Worm (Caenorhabditis elegans) whole organism, young adult: Measurements from ENCODE around the gene T08G5.2.

Experiments used
- B0336.3 ChIP-seq: fragments of 200-800 bp; sonication (Bioruptor generic); IDR thresholded peaks from 2 replicates; pipeline ENCODE4 v1.3.6; 2022; ENCODE audit warnings: missing genetic modification characterization, missing compliant biosample characterization
- F49E8.2 ChIP-seq: sonication (generic microtip); optimal IDR thresholded peaks from 3 replicates; lab custom pipeline; 2017; ENCODE audit warnings: missing genetic modification characterization, mild to moderate bottlenecking, missing compliant biosample characterization, antibody characterized with exemption, moderate library complexity; ENCODE audit not compliant: insufficient read depth
- F57A8.1 ChIP-seq: fragments of 200-800 bp; sonication (Bioruptor generic); optimal IDR thresholded peaks from 2 replicates; lab custom pipeline; 2018; ENCODE audit warnings: mild to moderate bottlenecking, missing genetic modification characterization, moderate library complexity, missing compliant biosample characterization
- T07F8.4 ChIP-seq: sonication (generic microtip); optimal IDR thresholded peaks from 2 replicates; lab custom pipeline; 2016; ENCODE audit warnings: mild to moderate bottlenecking, missing genetic modification characterization, moderate library complexity, missing compliant biosample characterization
- Y56A3A.18 ChIP-seq: fragments of 200-800 bp; sonication (Bioruptor generic); IDR thresholded peaks from 2 replicates; pipeline ENCODE4 v1.3.6; 2022; ENCODE audit warnings: missing genetic modification reagents, missing genetic modification characterization, missing compliant biosample characterization
- ama-1 ChIP-seq, 3 experiments: fragments of 150-350 bp in 1 of 3; sonication (generic microtip) in 2 of 3; optimal IDR thresholded peaks; 2 replicates each; lab custom pipeline; 2014 to 2018; ENCODE audit warnings: missing biosample characterization in 2 of 3, missing genetic modification characterization in 2 of 3, missing genetic modification reagents in 2 of 3
- aptf-2 ChIP-seq: fragments of 200-800 bp; sonication (Bioruptor generic); conservative IDR thresholded peaks from 2 replicates; pipeline ENCODE4 v1.3.6; 2022; ENCODE audit warnings: missing genetic modification reagents, missing genetic modification characterization, missing compliant biosample characterization
- atf-7 ChIP-seq: sonication (generic microtip); optimal IDR thresholded peaks from 2 replicates; lab custom pipeline; 2017; ENCODE audit warnings: mild to moderate bottlenecking, missing genetic modification characterization, missing compliant biosample characterization
- attf-6 ChIP-seq: fragments of 200-800 bp; sonication (Bioruptor generic); IDR thresholded peaks from 2 replicates; pipeline ENCODE4 v1.3.6; 2022; ENCODE audit warnings: missing genetic modification reagents, missing genetic modification characterization, missing compliant biosample characterization
- cebp-1 ChIP-seq, 2 experiments: fragments of 200-800 bp in 1 of 2; sonication (Bioruptor generic) in 1 of 2; sonication (generic microtip) in 1 of 2; IDR thresholded peaks in 1 of 2; optimal IDR thresholded peaks in 1 of 2; 2 replicates each; pipeline versions ENCODE4 v1.3.6 to Lab custom; 2017 to 2022; ENCODE audit warnings: missing compliant biosample characterization in 2 of 2, missing genetic modification characterization in 2 of 2, mild to moderate bottlenecking in 1 of 2, missing genetic modification reagents in 1 of 2, moderate library complexity in 1 of 2
- ceh-40 ChIP-seq: fragments of 200-800 bp; sonication (Bioruptor generic); IDR thresholded peaks from 2 replicates; pipeline ENCODE4 v1.3.6; 2022; ENCODE audit warnings: missing genetic modification characterization, missing compliant biosample characterization
- ceh-58 ChIP-seq: fragments of 200-800 bp; sonication (Bioruptor generic); IDR thresholded peaks from 2 replicates; pipeline ENCODE4 v1.3.6; 2022; ENCODE audit warnings: missing genetic modification characterization, missing compliant biosample characterization
- ceh-79 ChIP-seq: sonication (generic microtip); optimal IDR thresholded peaks from 2 replicates; lab custom pipeline; 2017; ENCODE audit warnings: mild to moderate bottlenecking, missing genetic modification characterization, missing compliant biosample characterization
- chd-7 ChIP-seq: sonication (generic microtip); optimal IDR thresholded peaks from 2 replicates; lab custom pipeline; 2016; ENCODE audit warnings: mild to moderate bottlenecking, missing genetic modification characterization, moderate library complexity, missing compliant biosample characterization
- egrh-3 ChIP-seq: fragments of 200-800 bp; sonication (Bioruptor generic); IDR thresholded peaks from 2 replicates; pipeline ENCODE4 v1.3.6; 2022; ENCODE audit warnings: missing genetic modification reagents, missing genetic modification characterization, missing compliant biosample characterization
- fkh-3 ChIP-seq: sonication (generic microtip); optimal IDR thresholded peaks from 2 replicates; lab custom pipeline; 2016; ENCODE audit warnings: mild to moderate bottlenecking, missing genetic modification characterization, missing compliant biosample characterization
- hmg-1.2 ChIP-seq: fragments of 200-800 bp; sonication (Bioruptor generic); IDR thresholded peaks from 2 replicates; pipeline ENCODE4 v1.3.6; 2022; ENCODE audit warnings: missing genetic modification reagents, missing genetic modification characterization, missing compliant biosample characterization
- hrde-1 ChIP-seq: sonication (generic microtip); optimal IDR thresholded peaks from 2 replicates; lab custom pipeline; 2016; ENCODE audit warnings: missing genetic modification characterization, mild to moderate bottlenecking, missing compliant biosample characterization, moderate library complexity, missing genotype, missing genetic modification reagents, borderline replicate concordance
- lir-1 ChIP-seq: fragments of 200-800 bp; sonication (Bioruptor generic); conservative IDR thresholded peaks from 2 replicates; pipeline ENCODE4 v1.3.6; 2022; ENCODE audit warnings: missing genetic modification reagents, missing genetic modification characterization, missing compliant biosample characterization
- madf-10 ChIP-seq: sonication (generic microtip); optimal IDR thresholded peaks from 2 replicates; lab custom pipeline; 2016; ENCODE audit warnings: mild to moderate bottlenecking, missing genetic modification characterization, missing compliant biosample characterization
- madf-6 ChIP-seq: fragments of 200-800 bp; sonication (Bioruptor generic); IDR thresholded peaks from 2 replicates; pipeline ENCODE4 v1.3.6; 2022; ENCODE audit warnings: missing genetic modification reagents, missing genetic modification characterization, missing compliant biosample characterization
- madf-8 ChIP-seq: fragments of 200-800 bp; sonication (Bioruptor generic); conservative IDR thresholded peaks from 2 replicates; pipeline ENCODE4 v1.3.6; 2022; ENCODE audit warnings: missing genetic modification reagents, missing genetic modification characterization, missing compliant biosample characterization
- nfyb-1 ChIP-seq: fragments of 200-800 bp; sonication (Bioruptor generic); IDR thresholded peaks from 2 replicates; pipeline ENCODE4 v1.3.6; 2022; ENCODE audit warnings: missing genetic modification reagents, missing genetic modification characterization, missing compliant biosample characterization
- nhr-80 ChIP-seq: sonication (generic microtip); optimal IDR thresholded peaks from 2 replicates; lab custom pipeline; 2016; ENCODE audit warnings: missing genetic modification characterization, missing compliant biosample characterization
- pbrm-1 ChIP-seq: fragments of 200-800 bp; sonication (Bioruptor generic); IDR thresholded peaks from 2 replicates; pipeline ENCODE4 v1.3.6; 2022; ENCODE audit warnings: missing genetic modification reagents, missing genetic modification characterization, missing compliant biosample characterization
- snpc-1.1 ChIP-seq: sonication (generic microtip); optimal IDR thresholded peaks from 2 replicates; lab custom pipeline; 2017; ENCODE audit warnings: missing genetic modification characterization, mild to moderate bottlenecking, missing compliant biosample characterization, antibody characterized with exemption, moderate library complexity, missing genotype, missing genetic modification reagents; ENCODE audit not compliant: insufficient read depth
- snpc-3.4 ChIP-seq: sonication (generic microtip); optimal IDR thresholded peaks from 2 replicates; lab custom pipeline; 2017; ENCODE audit warnings: missing genetic modification characterization, mild to moderate bottlenecking, missing compliant biosample characterization, antibody characterized with exemption, moderate library complexity, missing genotype, missing genetic modification reagents
- snpc-4 ChIP-seq, 5 experiments: fragments of 150-350 bp in 1 of 5; sonication (generic microtip) in 4 of 5; optimal IDR thresholded peaks; 2 replicates each; lab custom pipeline; 2014 to 2018; ENCODE audit warnings: missing genetic modification characterization in 5 of 5, missing biosample characterization in 3 of 5, antibody characterized with exemption in 2 of 5, mild to moderate bottlenecking in 2 of 5, missing compliant biosample characterization in 2 of 5, missing genotype in 2 of 5, moderate library complexity in 2 of 5, missing genetic modification reagents in 1 of 5
- tbx-9 ChIP-seq: sonication (generic microtip); optimal IDR thresholded peaks from 2 replicates; lab custom pipeline; 2016; ENCODE audit warnings: borderline replicate concordance, missing genetic modification characterization, inconsistent platforms, missing compliant biosample characterization
- ztf-18 ChIP-seq: sonication (generic microtip); optimal IDR thresholded peaks from 2 replicates; lab custom pipeline; 2016; ENCODE audit warnings: missing genotype, mild to moderate bottlenecking, missing genetic modification characterization, missing compliant biosample characterization
- ztf-25 ChIP-seq: fragments of 200-800 bp; sonication (Bioruptor generic); IDR thresholded peaks from 2 replicates; pipeline ENCODE4 v1.3.6; 2022; ENCODE audit warnings: missing genetic modification reagents, missing genetic modification characterization, missing compliant biosample characterization

T08G5.2 gene

DNA sequence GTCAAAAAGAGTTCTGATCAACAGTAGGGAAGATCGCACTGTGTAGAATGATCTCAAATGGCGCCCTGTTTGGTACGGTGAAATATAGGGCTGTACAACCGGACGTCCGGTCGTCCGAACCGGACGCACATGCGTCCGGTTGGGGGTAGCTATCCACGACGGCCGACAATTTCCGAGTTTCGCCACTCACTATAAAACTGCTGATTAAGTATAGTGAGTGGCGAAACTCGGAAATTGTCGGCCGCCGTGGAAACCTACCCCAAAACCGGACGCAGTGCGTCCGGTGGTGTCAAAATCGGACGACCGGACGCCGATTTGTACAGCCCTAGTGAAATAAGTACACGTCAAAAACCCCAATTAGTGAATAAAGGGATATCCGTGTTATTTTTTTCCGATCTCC, 34.1 kb downstream of the T08G5.2 start:
- TF ChIP-seq hmg-1.2 (GFP tag; lab: Robert Waterston, UW) (peak; percentile 34; the same call in 1 of the 2 replicates), snpc-1.1 (tag; lab: Kevin White, UChicago) (peak; percentile 77), snpc-4 (GFP tag; optimal IDR thresholded peaks at IDR 0.05; lab: Kevin White, UChicago) (peak; percentile 32), snpc-4 (tag; optimal IDR thresholded peaks at IDR 0.05; lab: Kevin White, UChicago) (peak in 3 of 4 experiments; percentile 58 to 90 (median 89)), snpc-3.4 (tag; lab: Kevin White, UChicago) (peak; percentile 27)

DNA sequence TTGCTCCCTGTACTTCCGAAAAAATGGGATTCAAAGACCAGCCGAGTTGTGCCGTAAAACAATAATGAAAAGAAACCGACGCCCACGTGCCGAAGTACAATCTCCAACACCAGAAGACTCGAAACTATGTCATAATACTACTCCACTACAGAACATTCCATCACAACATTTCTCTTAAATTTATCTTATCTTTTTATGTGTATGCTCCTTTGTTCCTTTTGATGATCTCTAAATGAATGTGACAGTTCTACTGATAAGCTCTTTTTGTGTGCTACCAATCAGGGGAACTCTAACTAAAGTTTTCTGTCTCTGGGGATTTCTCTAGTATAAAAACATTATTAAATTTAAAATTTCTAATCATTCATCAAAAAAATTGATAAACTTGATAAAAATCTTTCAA, 39.3 kb downstream of the T08G5.2 start:
- TF ChIP-seq Y56A3A.18 (GFP tag; lab: Robert Waterston, UW) (0 out of 2 replicates have a peak, but pooled peaks have one; percentile 48), T07F8.4 (tag; lab: Kevin White, UChicago) (no peak), madf-8 (GFP tag; lab: Robert Waterston, UW) (no peak), hmg-1.2 (GFP tag; lab: Robert Waterston, UW) (peak; percentile 13; the same call in 1 of the 2 replicates), madf-6 (GFP tag; lab: Robert Waterston, UW) (peak; percentile 52), F57A8.1 (GFP tag; lab: Kevin White, UChicago) (no peak), ceh-79 (tag; lab: Kevin White, UChicago) (peak; percentile 12), ama-1 (optimal IDR thresholded peaks at IDR 0.05; lab: Kevin White, UChicago) (no peak), ama-1 (GFP tag; optimal IDR thresholded peaks at IDR 0.05; lab: Kevin White, UChicago) (peak in 1 of 2 experiments; percentile 24), nhr-80 (tag; lab: Kevin White, UChicago) (peak; percentile 67), snpc-4 (GFP tag; optimal IDR thresholded peaks at IDR 0.05; lab: Kevin White, UChicago) (no peak), snpc-4 (tag; optimal IDR thresholded peaks at IDR 0.05; lab: Kevin White, UChicago) (peak in 1 of 4 experiments; percentile 3), nfyb-1 (0 out of 2 replicates have a peak, but pooled peaks have one; percentile 17)

DNA sequence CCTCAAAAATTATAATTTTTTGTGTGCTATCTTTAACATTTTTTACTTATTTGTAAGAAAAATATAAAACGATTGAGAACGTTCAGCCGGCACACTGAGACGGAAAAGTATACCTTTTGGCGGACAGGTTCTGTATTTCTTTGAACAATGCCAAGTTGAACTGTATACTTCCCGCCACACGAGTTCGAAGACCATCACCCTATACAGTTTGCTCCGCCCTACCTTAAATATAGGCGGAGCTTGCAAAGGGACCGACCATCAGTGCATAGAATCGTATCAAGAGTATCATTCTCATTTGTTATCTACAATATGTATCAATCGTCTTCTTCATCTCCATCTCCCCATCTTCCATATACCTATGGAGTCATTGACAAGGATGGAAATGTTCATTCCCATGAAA, 41.3 kb downstream of the T08G5.2 start, which contains the start of gene end-1:
Gene end-1 (plus strand): TSS at position 301 of the 400 bp plus-strand sequence.
- TF ChIP-seq F49E8.2 (tag; lab: Kevin White, UChicago) (no peak), tbx-9 (tag; lab: Kevin White, UChicago) (no peak), ceh-58 (GFP tag; lab: Robert Waterston, UW) (no peak), fkh-3 (no peak), B0336.3 (GFP tag; lab: Robert Waterston, UW) (no peak), egrh-3 (GFP tag; lab: Robert Waterston, UW) (no peak), pbrm-1 (no peak), ztf-25 (GFP tag; lab: Robert Waterston, UW) (no peak), cebp-1 (GFP tag; IDR thresholded peaks at IDR 0.05; lab: Robert Waterston, UW) (no peak), cebp-1 (tag; optimal IDR thresholded peaks at IDR 0.05; lab: Kevin White, UChicago) (no peak), ceh-40 (GFP tag; lab: Robert Waterston, UW) (no peak)

DNA sequence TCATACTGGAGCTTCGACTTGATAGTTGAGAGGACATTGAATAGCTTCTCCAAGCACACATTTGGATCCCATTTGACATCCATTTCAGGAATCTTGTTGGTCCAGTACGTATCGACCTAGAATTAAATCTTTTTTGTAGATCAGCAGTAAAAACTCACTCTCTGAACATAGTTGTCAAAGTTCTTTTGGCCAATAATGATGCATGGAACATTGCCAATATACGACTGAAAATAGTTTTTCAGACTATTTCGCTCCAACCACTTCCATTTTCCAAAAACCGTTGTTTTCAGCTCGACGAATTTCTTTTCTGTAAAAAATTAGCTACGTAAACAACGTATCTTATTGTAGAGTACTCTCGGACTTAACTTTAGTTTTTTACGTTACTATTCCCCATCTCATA, 44.4 kb downstream of the T08G5.2 start:
- no peak for TF ChIP-seq chd-7 (tag; lab: Kevin White, UChicago)
- TF ChIP-seq attf-6 (GFP tag; lab: Robert Waterston, UW), result no peak
- TF ChIP-seq aptf-2 (GFP tag; lab: Robert Waterston, UW), result no peak
- TF ChIP-seq madf-10 (tag; lab: Kevin White, UChicago), result no peak
- no peak for TF ChIP-seq lir-1
- no peak for TF ChIP-seq hrde-1 (tag; lab: Kevin White, UChicago)
- no peak for TF ChIP-seq T07F8.4 (tag; lab: Kevin White, UChicago)
- no peak for TF ChIP-seq ztf-18 (tag; lab: Kevin White, UChicago)
- no peak for TF ChIP-seq atf-7 (tag; lab: Kevin White, UChicago)
